Worm (Caenorhabditis elegans): Measurements from ENCODE around the gene F40G12.10.

DNA sequence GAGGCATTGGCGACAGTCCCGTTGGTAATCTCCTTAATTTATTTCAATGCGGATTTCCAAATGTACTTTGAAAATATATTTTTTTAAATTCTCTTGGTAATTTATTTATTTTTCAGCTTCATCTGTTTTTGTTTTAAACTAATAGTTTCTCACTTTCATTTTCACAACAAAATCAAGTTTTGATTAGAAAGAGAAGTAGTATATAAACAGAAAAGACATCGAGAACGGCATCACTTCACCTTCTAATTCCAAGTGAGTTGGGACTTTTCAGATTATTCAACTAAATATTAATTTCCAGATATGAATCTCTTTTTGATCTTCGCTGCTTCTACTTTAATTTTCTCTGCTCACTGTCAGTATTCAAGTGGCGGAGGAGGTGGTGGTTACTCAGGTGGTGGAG, 36.9 kb downstream of the F40G12.10 start, which contains the start of gene F47B8.14:
- no peak for TF ChIP-seq lin-13 (tag; optimal IDR thresholded peaks at IDR 0.05)
- TF ChIP-seq nhr-76 (tag; optimal IDR thresholded peaks at IDR 0.05): no peak
- no peak for TF ChIP-seq nhr-237 (tag; optimal IDR thresholded peaks at IDR 0.05)

All from whole organism, mixed stage, embryonic.